Worm (Caenorhabditis elegans) whole organism, early embryonic: Measurements from ENCODE around the gene T13C2.3.

ENCODE experiments used
- F13C5.2 ChIP-seq: sonication (generic microtip); optimal IDR thresholded peaks from 2 replicates; lab custom pipeline; 2017; ENCODE audit warnings: mild to moderate bottlenecking, missing genetic modification characterization, inconsistent platforms, missing compliant biosample characterization
- aly-1 ChIP-seq: sonication (generic microtip); optimal IDR thresholded peaks from 2 replicates; lab custom pipeline; 2016; ENCODE audit warnings: missing genetic modification characterization, missing compliant biosample characterization
- ama-1 ChIP-seq: fragments of 150-350 bp; optimal IDR thresholded peaks from 2 replicates; lab custom pipeline; 2014
- ceh-13 ChIP-seq: fragments of 200-800 bp; sonication (Bioruptor generic); optimal IDR thresholded peaks from 2 replicates; lab custom pipeline; 2018; ENCODE audit warnings: mild to moderate bottlenecking, missing genetic modification characterization, missing compliant biosample characterization
- ceh-36 ChIP-seq: sonication (generic microtip); optimal IDR thresholded peaks from 2 replicates; lab custom pipeline; 2016; ENCODE audit warnings: missing genetic modification characterization, inconsistent platforms, missing compliant biosample characterization
- flt-1 ChIP-seq: fragments of 200-800 bp; sonication (Bioruptor generic); IDR thresholded peaks from 2 replicates; pipeline ENCODE4 v1.3.6; 2022; ENCODE audit warnings: missing genetic modification characterization, missing compliant biosample characterization
- hmg-4 ChIP-seq: fragments of 200-800 bp; sonication (Bioruptor generic); optimal IDR thresholded peaks from 2 replicates; lab custom pipeline; 2018; ENCODE audit warnings: mild to moderate bottlenecking, missing genetic modification characterization, missing compliant biosample characterization
- pes-1 ChIP-seq: fragments of 200-800 bp; sonication (Bioruptor generic); IDR thresholded peaks from 2 replicates; pipeline ENCODE4 v1.3.6; 2022; ENCODE audit warnings: missing genetic modification reagents, missing genetic modification characterization, missing compliant biosample characterization
- sea-1 ChIP-seq: fragments of 200-800 bp; sonication (Bioruptor generic); conservative IDR thresholded peaks from 2 replicates; pipeline ENCODE4 v1.3.6; 2022; ENCODE audit warnings: missing genetic modification characterization, missing compliant biosample characterization
- tbx-11 ChIP-seq: fragments of 200-800 bp; sonication (Bioruptor generic); IDR thresholded peaks from 2 replicates; pipeline ENCODE4 v1.3.6; 2022; ENCODE audit warnings: missing genetic modification characterization, missing compliant biosample characterization
- tbx-37 ChIP-seq: fragments of 200-800 bp; sonication (Bioruptor generic); conservative IDR thresholded peaks from 2 replicates; pipeline ENCODE4 v1.3.6; 2022; ENCODE audit warnings: missing genetic modification reagents, missing genetic modification characterization, missing compliant biosample characterization

- no peak for TF ChIP-seq aly-1 (tag; lab: Kevin White, UChicago)
- TF ChIP-seq ama-1 (lab: Kevin White, UChicago) = no peak
- TF ChIP-seq flt-1 (GFP tag; lab: Robert Waterston, UW) = no peak
- TF ChIP-seq pes-1 (GFP tag; lab: Robert Waterston, UW) = no peak
- TF ChIP-seq F13C5.2 (tag; lab: Kevin White, UChicago) = no peak
- no peak for TF ChIP-seq tbx-37 (GFP tag; lab: Robert Waterston, UW)
- no peak for TF ChIP-seq ceh-36 (tag; lab: Kevin White, UChicago)
- no peak for TF ChIP-seq hmg-4
- no peak for TF ChIP-seq tbx-11 (GFP tag; lab: Robert Waterston, UW)
- TF ChIP-seq sea-1 (GFP tag; lab: Robert Waterston, UW) = no peak
- no peak for TF ChIP-seq ceh-13
Observed at ce11 chrII:6750929-6751328, 38.1 kb upstream of the T13C2.3 start, which contains the start of gene F41G3.20.
